Fruit fly (Drosophila melanogaster) whole organism, pupa: ENCODE data around the gene CG8420.

ENCODE experiments used
- CG10348 ChIP-seq: fragments of 200-800 bp; sonication (Bioruptor generic); IDR thresholded peaks from 2 replicates; pipeline ENCODE4 v1.3.6; 2022; ENCODE audit warnings: missing biosample characterization, missing genetic modification characterization
- CG12605 ChIP-seq: fragments of 200-800 bp; sonication (Bioruptor generic); IDR thresholded peaks from 2 replicates; pipeline ENCODE4 v1.3.6; 2022; ENCODE audit warnings: missing biosample characterization, missing genetic modification characterization
- CG14655 ChIP-seq: fragments of 200-800 bp; sonication (Bioruptor generic); optimal IDR thresholded peaks from 3 replicates; lab custom pipeline; 2017; ENCODE audit warnings: mild to moderate bottlenecking, missing biosample characterization, missing genetic modification reagents, missing genetic modification characterization
- CG15710 ChIP-seq: fragments of 200-800 bp; sonication (Bioruptor generic); optimal IDR thresholded peaks from 2 replicates; lab custom pipeline; 2018; ENCODE audit warnings: missing biosample characterization, mild to moderate bottlenecking, missing genetic modification characterization, moderate library complexity
- CG34367 ChIP-seq: fragments of 200-800 bp; sonication (Bioruptor generic); optimal IDR thresholded peaks from 2 replicates; lab custom pipeline; 2018; ENCODE audit warnings: missing biosample characterization, mild to moderate bottlenecking, missing genetic modification characterization
- CG4496 ChIP-seq: fragments of 200-800 bp; sonication (Bioruptor generic); IDR thresholded peaks from 3 replicates; pipeline ENCODE4 v1.3.6; 2022; ENCODE audit warnings: missing biosample characterization, missing genetic modification characterization
- CG8159 ChIP-seq: fragments of 200-800 bp; sonication (Bioruptor generic); optimal IDR thresholded peaks from 3 replicates; lab custom pipeline; 2018; ENCODE audit warnings: missing biosample characterization, mild to moderate bottlenecking, missing genetic modification characterization, moderate library complexity
- CG8301 ChIP-seq: fragments of 200-800 bp; sonication (Bioruptor generic); optimal IDR thresholded peaks from 2 replicates; lab custom pipeline; 2018; ENCODE audit warnings: missing biosample characterization, mild to moderate bottlenecking, missing genetic modification characterization
- Pif1A ChIP-seq: fragments of 200-800 bp; sonication (Bioruptor generic); optimal IDR thresholded peaks from 3 replicates; lab custom pipeline; 2016; ENCODE audit warnings: missing biosample characterization, missing genetic modification characterization
- Snoo ChIP-seq: fragments of 200-800 bp; sonication (Bioruptor generic); optimal IDR thresholded peaks from 3 replicates; lab custom pipeline; 2017; ENCODE audit warnings: missing biosample characterization, mild to moderate bottlenecking, missing genetic modification characterization, inconsistent platforms
- fd96Ca ChIP-seq: fragments of 200-800 bp; sonication (Bioruptor generic); IDR thresholded peaks from 3 replicates; pipeline ENCODE4 v1.3.6; 2022; ENCODE audit warnings: missing biosample characterization, missing genetic modification characterization
- gl ChIP-seq: fragments of 200-800 bp; sonication (Bioruptor generic); optimal IDR thresholded peaks from 2 replicates; lab custom pipeline; 2018; ENCODE audit warnings: missing biosample characterization, mild to moderate bottlenecking, missing genetic modification characterization
- rn ChIP-seq: fragments of 200-800 bp; sonication (Bioruptor generic); IDR thresholded peaks from 2 replicates; pipeline ENCODE4 v1.3.6; 2022; ENCODE audit warnings: missing biosample characterization, missing genetic modification characterization

DNA sequence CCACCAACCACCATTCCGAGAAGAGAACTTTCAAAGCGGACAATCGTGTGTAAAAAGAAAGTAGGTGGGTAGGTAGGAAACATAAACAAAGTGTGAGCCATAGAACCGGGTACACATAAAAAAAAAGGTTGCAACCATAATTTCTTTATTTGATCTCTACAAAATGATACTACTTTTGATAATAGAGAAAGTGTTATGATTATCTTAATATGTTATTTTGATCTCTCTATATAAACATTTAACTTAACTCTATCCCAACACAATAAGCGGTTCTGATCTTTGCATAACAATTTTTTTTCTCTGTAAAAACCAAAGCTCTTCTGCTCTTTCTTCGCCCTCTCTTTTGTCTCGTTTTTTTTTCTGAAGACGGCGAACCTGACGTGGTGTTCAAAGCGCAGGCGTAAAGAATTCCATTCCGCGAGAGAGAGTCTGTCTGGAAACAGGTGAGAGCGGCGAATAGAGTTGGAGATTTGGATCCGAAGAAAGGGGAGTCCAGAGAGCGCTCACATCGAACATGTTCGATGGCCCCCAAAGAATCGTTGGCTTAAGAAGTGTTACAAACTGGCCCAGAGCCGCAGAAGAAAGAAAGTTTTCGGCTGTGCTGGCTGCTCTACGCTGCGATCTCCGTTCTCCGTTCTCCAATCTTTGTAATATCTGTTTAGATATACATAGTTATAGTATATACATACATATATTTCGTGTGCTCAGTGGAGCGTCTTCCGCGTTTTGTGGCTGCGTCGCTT is 601 bp downstream of the CG8420 start:
- peak; percentile 87 for TF ChIP-seq Pif1A (GFP tag; lab: Kevin White, UChicago)
- peak; percentile 67 for TF ChIP-seq CG34367
- peak; percentile 81 for TF ChIP-seq Snoo (tag; lab: Kevin White, UChicago)
- TF ChIP-seq CG10348 (GFP tag; lab: Robert Waterston, UW): no peak
- TF ChIP-seq CG15710: peak; percentile 71
- TF ChIP-seq CG12605 (GFP tag; lab: Robert Waterston, UW): peak; percentile 81
- TF ChIP-seq rn: no peak
- peak; percentile 80 for TF ChIP-seq CG8159 (tag; lab: Kevin White, UChicago)
- TF ChIP-seq CG14655 (GFP tag; lab: Kevin White, UChicago): peak; percentile 90
- TF ChIP-seq CG8301 (tag; lab: Kevin White, UChicago): peak; percentile 90
- no peak for TF ChIP-seq fd96Ca (GFP tag; lab: Robert Waterston, UW)
- peak; percentile 50 for TF ChIP-seq gl (tag; lab: Kevin White, UChicago)
- TF ChIP-seq CG4496 (GFP tag; lab: Robert Waterston, UW): peak; percentile 68
